Fruit fly (Drosophila melanogaster) whole organism, prepupa: ENCODE data around the gene Wdfy2.

Experiments
- CG31627 ChIP-seq: fragments of 200-800 bp; sonication (Bioruptor generic); optimal IDR thresholded peaks from 3 replicates; lab custom pipeline; 2016; ENCODE audit warnings: missing biosample characterization, missing genetic modification characterization
- CG6854 ChIP-seq: fragments of 200-800 bp; sonication (Bioruptor generic); optimal IDR thresholded peaks from 2 replicates; lab custom pipeline; 2017; ENCODE audit warnings: missing biosample characterization, mild to moderate bottlenecking, missing genetic modification characterization
- Eip75B ChIP-seq: fragments of 200-800 bp; sonication (Bioruptor generic); optimal IDR thresholded peaks from 3 replicates; lab custom pipeline; 2016; ENCODE audit warnings: missing biosample characterization, missing genetic modification characterization
- Hr4 ChIP-seq: fragments of 200-800 bp; sonication (Bioruptor generic); optimal IDR thresholded peaks from 3 replicates; lab custom pipeline; 2016; ENCODE audit warnings: missing biosample characterization, missing genetic modification characterization
- acj6 ChIP-seq: fragments of 200-800 bp; sonication (Bioruptor generic); optimal IDR thresholded peaks from 3 replicates; lab custom pipeline; 2016; ENCODE audit warnings: missing biosample characterization, missing genetic modification characterization
- topi ChIP-seq: fragments of 200-800 bp; sonication (Bioruptor generic); optimal IDR thresholded peaks from 3 replicates; lab custom pipeline; 2016; ENCODE audit warnings: missing biosample characterization, missing genetic modification characterization

DNA sequence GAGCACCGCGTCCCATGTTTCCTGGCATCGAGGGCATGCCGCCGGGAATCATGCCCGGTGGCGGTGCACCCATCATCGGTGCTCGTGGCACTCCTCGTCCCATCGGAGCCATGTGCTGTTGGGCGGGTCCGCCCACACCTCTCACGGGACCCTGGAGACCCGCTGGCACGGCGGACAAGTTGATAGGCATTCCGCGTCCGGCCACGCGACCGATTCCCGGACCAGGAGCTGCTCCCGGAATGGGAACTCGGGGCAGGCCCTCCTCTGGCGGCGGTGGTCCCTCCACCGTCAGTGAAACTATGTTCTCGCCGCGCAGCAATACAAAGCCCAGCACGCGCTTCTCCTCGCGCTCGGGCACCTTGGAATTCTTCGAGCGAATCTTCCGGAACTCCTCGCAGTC, 2.5 kb downstream of the Wdfy2 start:
- TF ChIP-seq Hr4 (GFP tag; lab: Kevin White, UChicago) (no peak), topi (GFP tag; lab: Kevin White, UChicago) (no peak), CG31627 (GFP tag; lab: Kevin White, UChicago) (no peak), CG6854 (GFP tag; lab: Kevin White, UChicago) (no peak), Eip75B (GFP tag; lab: Kevin White, UChicago) (no peak), acj6 (GFP tag; lab: Kevin White, UChicago) (no peak)
